Fruit fly (Drosophila melanogaster): ENCODE data around the gene Culd.

The Culd gene

DNA sequence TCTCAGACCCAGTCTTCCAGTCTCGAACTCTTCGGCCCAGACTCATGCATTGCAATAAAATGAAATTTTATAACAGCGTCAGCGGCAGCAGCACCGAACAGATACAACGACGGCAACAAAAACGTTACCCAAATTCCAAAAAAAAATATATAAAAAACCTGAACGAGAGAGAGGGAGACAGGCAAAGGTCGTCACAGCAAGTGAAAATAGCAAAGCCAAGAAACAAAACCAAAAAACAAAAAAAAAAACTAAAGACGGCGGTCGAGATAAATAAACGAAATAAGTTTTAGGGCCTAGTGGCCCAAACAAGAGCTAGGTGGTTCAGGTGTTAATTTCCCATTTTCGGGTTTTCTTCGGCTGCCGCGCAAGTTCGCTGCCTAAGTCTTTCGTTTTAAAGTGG, 18.0 kb upstream of the Culd start:
- TF ChIP-seq CG11247 (GFP tag; IDR thresholded peaks at IDR 0.05) (0 out of 2 replicates have a peak, but pooled peaks have one; percentile 38), Hr78 (GFP tag; optimal IDR thresholded peaks at IDR 0.05) (peak in 1 of 2 experiments; percentile 47), CG11456 (GFP tag; IDR thresholded peaks at IDR 0.05) (no peak), CG6689 (GFP tag; IDR thresholded peaks at IDR 0.05) (no peak), CG15011 (GFP tag; optimal IDR thresholded peaks at IDR 0.05) (no peak), kni (GFP tag; optimal IDR thresholded peaks at IDR 0.05) (peak; percentile 20), tin (GFP tag; optimal IDR thresholded peaks at IDR 0.05) (no peak), NC2β (GFP tag; optimal IDR thresholded peaks at IDR 0.05) (no peak), tap (tag; optimal IDR thresholded peaks at IDR 0.05) (no peak), CG43689 (GFP tag; IDR thresholded peaks at IDR 0.05) (no peak), CG4328 (GFP tag; optimal IDR thresholded peaks at IDR 0.05) (no peak), gsb (GFP tag; IDR thresholded peaks at IDR 0.05) (no peak), trh (GFP tag; optimal IDR thresholded peaks at IDR 0.05) (no peak), nerfin-1 (tag; optimal IDR thresholded peaks at IDR 0.05) (no peak), Usf (GFP tag; optimal IDR thresholded peaks at IDR 0.05) (no peak), Meics (GFP tag; optimal IDR thresholded peaks at IDR 0.05) (no peak), Ets65A (GFP tag) (peak; percentile 62), Blimp-1 (GFP tag; optimal IDR thresholded peaks at IDR 0.05) (peak; percentile 65), Pdp1 (GFP tag; optimal IDR thresholded peaks at IDR 0.05) (no peak), CG1602 (GFP tag; optimal IDR thresholded peaks at IDR 0.05) (no peak), CG34224 (GFP tag; IDR thresholded peaks at IDR 0.05; ENCODE audit: partially characterized antibody) (no peak), chif (GFP tag; optimal IDR thresholded peaks at IDR 0.05) (no peak), Nf-YB (GFP tag; optimal IDR thresholded peaks at IDR 0.05) (no peak), sqz (GFP tag; optimal IDR thresholded peaks at IDR 0.05) (peak; percentile 96), pros (GFP tag; optimal IDR thresholded peaks at IDR 0.05) (peak; percentile 76), sens (GFP tag) (peak; percentile 11), twi (tag; optimal IDR thresholded peaks at IDR 0.05) (no peak), CG15269 (tag; optimal IDR thresholded peaks at IDR 0.05) (peak; percentile 70), ro (GFP tag; IDR thresholded peaks at IDR 0.05) (no peak), sd (tag; optimal IDR thresholded peaks at IDR 0.05) (peak; percentile 14), nau (GFP tag; optimal IDR thresholded peaks at IDR 0.05) (no peak), zf30C (GFP tag; optimal IDR thresholded peaks at IDR 0.05) (no peak)

- TF ChIP-seq CG10209 (GFP tag; optimal IDR thresholded peaks at IDR 0.05) = no peak
- TF ChIP-seq CG11456 (GFP tag; IDR thresholded peaks at IDR 0.05) = 0 out of 3 replicates have a peak, but pooled peaks have one; percentile 5
- TF ChIP-seq bbx (GFP tag; IDR thresholded peaks at IDR 0.05; ENCODE audit: partially characterized antibody) = 0 out of 2 replicates have a peak, but pooled peaks have one; percentile 8
- TF ChIP-seq CG31365 (tag; optimal IDR thresholded peaks at IDR 0.05) = no peak
- TF ChIP-seq CG13624 (GFP tag; optimal IDR thresholded peaks at IDR 0.05) = no peak
- no peak for TF ChIP-seq Scr (GFP tag; IDR thresholded peaks at IDR 0.05; ENCODE audit: partially characterized antibody)
- TF ChIP-seq Chrac-16 (GFP tag; optimal IDR thresholded peaks at IDR 0.05) = no peak
- TF ChIP-seq CG6254 (GFP tag; optimal IDR thresholded peaks at IDR 0.05) = no peak
- TF ChIP-seq CG12744 (GFP tag; optimal IDR thresholded peaks at IDR 0.05) = no peak
- no peak for TF ChIP-seq CG9609 (GFP tag; optimal IDR thresholded peaks at IDR 0.05)
- peak; percentile 14 for TF ChIP-seq sens (GFP tag)
- TF ChIP-seq vvl (GFP tag; IDR thresholded peaks at IDR 0.05) = peak; percentile 48; the same call in 1 of the 2 replicates
- TF ChIP-seq CG15011 (GFP tag; optimal IDR thresholded peaks at IDR 0.05) = no peak
- no peak for TF ChIP-seq pum (GFP tag; optimal IDR thresholded peaks at IDR 0.05)
- TF ChIP-seq CG12391 (tag; optimal IDR thresholded peaks at IDR 0.05) = no peak
- no peak for TF ChIP-seq p53 (GFP tag; optimal IDR thresholded peaks at IDR 0.05)
- TF ChIP-seq chinmo (GFP tag; IDR thresholded peaks at IDR 0.05; ENCODE audit: partially characterized antibody) = 0 out of 4 replicates have a peak, but pooled peaks have one; percentile 72
- no peak; the same call in 1 of the 2 replicates for TF ChIP-seq CG13287 (GFP tag; IDR thresholded peaks at IDR 0.05; ENCODE audit: partially characterized antibody)
- 0 out of 2 replicates have a peak, but pooled peaks have one; percentile 16 for TF ChIP-seq CG9932 (GFP tag; IDR thresholded peaks at IDR 0.05)
- peak; percentile 96 for TF ChIP-seq CG11504 (tag; optimal IDR thresholded peaks at IDR 0.05)
- no peak for TF ChIP-seq lov (optimal IDR thresholded peaks at IDR 0.05)
- TF ChIP-seq lov (GFP tag; IDR thresholded peaks at IDR 0.05) = no peak
Observed at dm6 chr3L:8372035-8372434, 15.9 kb upstream of the Culd start, which contains the start of gene ImpE1. Gene ImpE1 (plus strand): TSS chr3L:8372405.

Data from whole organism, embryonic.